Fruit fly (Drosophila melanogaster) S2 (cell line): ENCODE data around the gene Srr.

Source experiments
- CG8478 ChIP-seq: fragments of >200 bp; optimal IDR thresholded peaks from 2 replicates; lab custom pipeline; 2018
- CTCF ChIP-seq, 2 experiments: fragments of >200 bp; optimal IDR thresholded peaks; 2 replicates each; lab custom pipeline; 2018

- TF ChIP-seq CTCF (optimal IDR thresholded peaks at IDR 0.05; lab: Kevin White, UChicago) (no peak), CG8478 (lab: Kevin White, UChicago) (no peak)
Measured at dm6 chr3R:9345904-9346303, 19.3 kb upstream of the Srr start.
